Worm (Caenorhabditis elegans) whole organism, L4 larva: ENCODE results near the gene C02F12.8.

Experiments used
- F44E2.7 ChIP-seq: fragments of 200-800 bp; sonication (Bioruptor generic); IDR thresholded peaks from 2 replicates; pipeline ENCODE4 v2.1.2; 2022; ENCODE audit warnings: missing genetic modification characterization, missing compliant biosample characterization
- Y105C5A.15 ChIP-seq: fragments of 200-800 bp; sonication (Bioruptor generic); IDR thresholded peaks from 2 replicates; pipeline ENCODE4 v1.3.6; 2022; ENCODE audit warnings: missing genetic modification characterization, missing compliant biosample characterization
- lin-13 ChIP-seq: fragments of 150-350 bp; optimal IDR thresholded peaks from 2 replicates; lab custom pipeline; 2014; ENCODE audit warnings: missing biosample characterization, missing genetic modification reagents, missing genetic modification characterization
- lsy-2 ChIP-seq, 2 experiments: fragments of 150-350 bp in 1 of 2; sonication (generic microtip) in 1 of 2; optimal IDR thresholded peaks; 2 replicates each; lab custom pipeline; 2014 to 2017; ENCODE audit warnings: missing biosample characterization in 2 of 2, missing genetic modification characterization in 2 of 2
- madf-9 ChIP-seq: fragments of 200-800 bp; sonication (Bioruptor generic); conservative IDR thresholded peaks from 2 replicates; pipeline ENCODE4 v1.3.6; 2022; ENCODE audit warnings: missing genetic modification reagents, missing genetic modification characterization, missing compliant biosample characterization
- nhr-28 ChIP-seq: fragments of 150-350 bp; optimal IDR thresholded peaks from 2 replicates; lab custom pipeline; 2014; ENCODE audit warnings: missing biosample characterization, missing genetic modification characterization
- rbr-2 ChIP-seq: sonication (generic microtip); optimal IDR thresholded peaks from 2 replicates; lab custom pipeline; 2016; ENCODE audit warnings: missing genotype, missing genetic modification characterization, missing compliant biosample characterization
- snpc-4 ChIP-seq: fragments of 150-350 bp; optimal IDR thresholded peaks from 2 replicates; lab custom pipeline; 2014; ENCODE audit warnings: missing biosample characterization, missing genetic modification characterization
- unc-39 ChIP-seq: sonication (generic microtip); optimal IDR thresholded peaks from 2 replicates; lab custom pipeline; 2017; ENCODE audit warnings: missing biosample characterization, missing genetic modification characterization
- ztf-11 ChIP-seq: fragments of 150-350 bp; optimal IDR thresholded peaks from 2 replicates; lab custom pipeline; 2014; ENCODE audit warnings: missing biosample characterization, missing genetic modification characterization

DNA sequence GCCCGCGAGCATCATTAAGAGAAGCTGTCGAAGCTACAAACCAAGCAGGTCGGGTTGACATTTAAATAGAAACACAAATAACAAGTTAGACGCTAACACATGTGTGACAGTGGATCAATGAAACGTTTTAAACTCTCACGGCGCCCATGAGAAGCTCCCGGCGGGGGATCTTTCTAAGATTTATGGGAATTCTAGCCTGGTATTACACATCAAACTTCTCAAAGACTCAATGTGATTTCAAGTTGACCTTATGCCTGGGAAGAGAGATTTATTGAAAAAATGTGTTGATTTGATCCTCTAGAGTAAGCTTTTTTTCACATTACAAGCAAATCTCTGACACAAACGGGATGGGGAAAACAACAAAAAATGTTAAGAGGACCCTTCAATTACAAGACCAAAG is 16.7 kb upstream of the C02F12.8 start:
- TF ChIP-seq Y105C5A.15 (GFP tag; lab: Robert Waterston, UW) (no peak), lsy-2 (tag; optimal IDR thresholded peaks at IDR 0.05; lab: Kevin White, UChicago) (no peak), rbr-2 (tag; lab: Kevin White, UChicago) (no peak), F44E2.7 (GFP tag; lab: Robert Waterston, UW) (no peak), unc-39 (tag; lab: Kevin White, UChicago) (no peak), nhr-28 (no peak), snpc-4 (tag; lab: Kevin White, UChicago) (no peak), ztf-11 (no peak), lin-13 (GFP tag; lab: Kevin White, UChicago) (no peak), madf-9 (GFP tag; lab: Robert Waterston, UW) (no peak)
